Fruit fly (Drosophila melanogaster): Measurements from ENCODE around the gene Atg4a.

Gene Atg4a

DNA sequence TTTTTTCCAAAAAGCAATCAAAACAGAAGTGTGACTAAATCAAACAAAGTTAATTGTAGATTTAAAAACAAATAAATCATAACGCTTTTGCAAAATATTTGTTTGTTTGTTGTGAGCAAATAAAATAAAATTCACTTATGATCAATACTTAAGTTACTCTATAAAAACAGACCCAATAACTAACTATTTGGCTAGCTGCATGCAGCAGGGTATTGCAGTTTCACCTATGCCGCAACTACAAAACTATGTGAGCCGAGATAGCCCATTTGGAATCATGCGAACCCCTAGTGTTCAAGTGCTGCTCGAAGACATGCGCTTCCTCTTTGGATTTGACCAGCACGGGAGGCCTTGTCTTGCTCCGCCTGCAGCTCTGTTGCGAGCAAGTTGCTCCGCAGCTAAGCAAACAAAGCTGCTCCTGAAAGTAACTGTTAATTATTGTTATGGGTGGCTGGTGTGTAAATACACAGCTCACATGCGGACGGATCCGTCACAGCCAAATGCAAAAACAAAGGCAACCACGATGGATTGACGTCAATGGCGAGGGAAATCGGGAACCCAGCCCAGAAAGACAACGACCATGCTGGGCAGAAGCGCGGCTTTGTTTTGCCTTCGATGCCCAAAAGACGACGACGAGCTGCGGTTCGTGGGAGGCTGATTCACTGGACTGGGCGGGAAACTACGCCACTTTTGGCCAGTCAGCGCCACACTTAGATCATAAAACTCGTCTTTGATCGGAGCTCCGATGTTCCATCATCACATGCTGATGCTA lies 41.4 kb downstream of the Atg4a start (continued):
- TF ChIP-seq CG17361 (GFP tag; IDR thresholded peaks at IDR 0.05) (0 out of 3 replicates have a peak, but pooled peaks have one; percentile 32), CG34376 (GFP tag; optimal IDR thresholded peaks at IDR 0.05) (no peak), CG14667 (GFP tag; IDR thresholded peaks at IDR 0.05) (no peak), CHES-1-like (GFP tag; optimal IDR thresholded peaks at IDR 0.05) (no peak), Lim3 (GFP tag; IDR thresholded peaks at IDR 0.05) (no peak), gcm2 (GFP tag; optimal IDR thresholded peaks at IDR 0.05) (no peak), gt (GFP tag; IDR thresholded peaks at IDR 0.05) (no peak), Kr (GFP tag; optimal IDR thresholded peaks at IDR 0.05) (no peak), odd (GFP tag; optimal IDR thresholded peaks at IDR 0.05) (no peak), Eip74EF (GFP tag; optimal IDR thresholded peaks at IDR 0.05) (no peak), vnd (GFP tag; IDR thresholded peaks at IDR 0.05; ENCODE audit: partially characterized antibody) (no peak), sug (tag; optimal IDR thresholded peaks at IDR 0.05) (peak; percentile 9), CG12071 (GFP tag; optimal IDR thresholded peaks at IDR 0.05) (peak; percentile 7), phol (tag; optimal IDR thresholded peaks at IDR 0.05) (no peak), fru (optimal IDR thresholded peaks at IDR 0.05) (no peak), maf-S (GFP tag; optimal IDR thresholded peaks at IDR 0.05) (no peak), Lhr (GFP tag; optimal IDR thresholded peaks at IDR 0.05) (no peak), mld (GFP tag; IDR thresholded peaks at IDR 0.05; ENCODE audit: partially characterized antibody) (no peak), dmrt11E (tag; optimal IDR thresholded peaks at IDR 0.05) (no peak), grn (GFP tag; optimal IDR thresholded peaks at IDR 0.05) (no peak), CG10366 (GFP tag; IDR thresholded peaks at IDR 0.05) (no peak), CG14710 (tag; optimal IDR thresholded peaks at IDR 0.05) (peak; percentile 11), CG10543 (GFP tag; optimal IDR thresholded peaks at IDR 0.05) (peak; percentile 35), CG17568 (GFP tag; optimal IDR thresholded peaks at IDR 0.05) (no peak), CG17829 (tag; optimal IDR thresholded peaks at IDR 0.05) (no peak), CG31224 (GFP tag; IDR thresholded peaks at IDR 0.05) (no peak), CG6813 (GFP tag; optimal IDR thresholded peaks at IDR 0.05) (no peak), CG11723 (GFP tag; optimal IDR thresholded peaks at IDR 0.05) (no peak), CG9817 (tag; optimal IDR thresholded peaks at IDR 0.05) (no peak), Dbx (GFP tag; IDR thresholded peaks at IDR 0.05) (no peak), amos (GFP tag; IDR thresholded peaks at IDR 0.05; ENCODE audit: partially characterized antibody) (no peak), slou (GFP tag; optimal IDR thresholded peaks at IDR 0.05) (no peak), fd3F (GFP tag; optimal IDR thresholded peaks at IDR 0.05) (no peak), gce (GFP tag; IDR thresholded peaks at IDR 0.05) (no peak), CG11504 (tag; optimal IDR thresholded peaks at IDR 0.05) (peak; percentile 37), NC2α (GFP tag; optimal IDR thresholded peaks at IDR 0.05) (no peak), dan (GFP tag; IDR thresholded peaks at IDR 0.05) (no peak), gfzf (GFP tag; optimal IDR thresholded peaks at IDR 0.05) (no peak), CG15696 (tag; optimal IDR thresholded peaks at IDR 0.05) (no peak), fd64A (GFP tag; optimal IDR thresholded peaks at IDR 0.05) (no peak), caup (GFP tag; optimal IDR thresholded peaks at IDR 0.05; ENCODE audit: severe bottlenecking) (no peak), CG4424 (GFP tag; optimal IDR thresholded peaks at IDR 0.05) (no peak), Meics (GFP tag; optimal IDR thresholded peaks at IDR 0.05) (no peak), otp (GFP tag; IDR thresholded peaks at IDR 0.05) (no peak), fu2 (GFP tag; optimal IDR thresholded peaks at IDR 0.05) (no peak), CG10431 (GFP tag; optimal IDR thresholded peaks at IDR 0.05) (no peak), ind (GFP tag; optimal IDR thresholded peaks at IDR 0.05) (no peak), D19A (tag; optimal IDR thresholded peaks at IDR 0.05) (peak; percentile 76), CG11696 (GFP tag; IDR thresholded peaks at IDR 0.05) (no peak)

Data from whole organism, embryonic.